Fruit fly (Drosophila melanogaster): ENCODE measurements around the gene IP3K2.

IP3K2 gene

DNA sequence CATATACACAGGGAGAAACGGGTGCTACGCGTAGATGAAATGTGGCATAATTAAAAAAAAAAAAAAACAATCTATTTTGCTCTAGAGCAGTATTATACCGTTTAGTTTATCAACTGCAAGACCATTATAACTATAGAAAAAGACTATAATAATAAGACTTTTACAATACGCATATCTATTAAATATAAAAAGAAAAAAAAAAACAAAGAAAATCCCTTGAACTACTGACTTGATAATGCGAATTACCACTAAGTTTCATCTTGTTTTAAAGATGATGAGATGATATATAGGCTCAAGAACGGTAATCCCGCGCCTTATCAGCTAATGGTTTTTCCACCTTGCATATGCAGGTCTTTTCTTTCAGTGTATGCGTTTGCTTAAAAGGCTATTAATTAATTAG lies 3.8 kb downstream of the IP3K2 start (continued):
- TF ChIP-seq CG13775 (GFP tag; optimal IDR thresholded peaks at IDR 0.05) (peak; percentile 42), CG18599 (GFP tag; optimal IDR thresholded peaks at IDR 0.05) (peak; percentile 27), Trl (optimal IDR thresholded peaks at IDR 0.05) (no peak), Trl (GFP tag; optimal IDR thresholded peaks at IDR 0.05) (no peak), az2 (GFP tag; optimal IDR thresholded peaks at IDR 0.05) (peak; percentile 17), Oli (tag; optimal IDR thresholded peaks at IDR 0.05) (peak; percentile 22), maf-S (GFP tag; optimal IDR thresholded peaks at IDR 0.05) (no peak), Hmr (GFP tag; optimal IDR thresholded peaks at IDR 0.05) (peak; percentile 39), dpn (GFP tag; optimal IDR thresholded peaks at IDR 0.05) (peak in 1 of 2 experiments; percentile 4), CG17359 (tag; optimal IDR thresholded peaks at IDR 0.05) (peak; percentile 2), CG3995 (GFP tag; optimal IDR thresholded peaks at IDR 0.05) (no peak), CG30403 (GFP tag; optimal IDR thresholded peaks at IDR 0.05) (peak; percentile 43), grau (tag; optimal IDR thresholded peaks at IDR 0.05) (peak; percentile 38), slbo (GFP tag; IDR thresholded peaks at IDR 0.05) (peak; percentile 24; the same call in 1 of the 2 replicates), row (GFP tag; IDR thresholded peaks at IDR 0.05) (peak; percentile 61), dmrt11E (tag; optimal IDR thresholded peaks at IDR 0.05) (peak; percentile 16), CG7556 (GFP tag; optimal IDR thresholded peaks at IDR 0.05) (peak; percentile 44), Six4 (GFP tag; optimal IDR thresholded peaks at IDR 0.05) (no peak), CG12659 (GFP tag; optimal IDR thresholded peaks at IDR 0.05) (peak; percentile 13), Xrp1 (GFP tag; IDR thresholded peaks at IDR 0.05) (peak; percentile 29; the same call in 1 of the 2 replicates), sisA (GFP tag; IDR thresholded peaks at IDR 0.05) (0 out of 2 replicates have a peak, but pooled peaks have one; percentile 16), Sox102F (GFP tag; optimal IDR thresholded peaks at IDR 0.05) (peak; percentile 42), CG4424 (GFP tag; optimal IDR thresholded peaks at IDR 0.05) (peak; percentile 22), odd (GFP tag; optimal IDR thresholded peaks at IDR 0.05) (no peak), CG2712 (tag; optimal IDR thresholded peaks at IDR 0.05) (peak; percentile 21), Ssrp (tag; optimal IDR thresholded peaks at IDR 0.05) (peak; percentile 55), seq (GFP tag; IDR thresholded peaks at IDR 0.05) (no peak), lilli (GFP tag; optimal IDR thresholded peaks at IDR 0.05) (peak; percentile 29), vvl (GFP tag; IDR thresholded peaks at IDR 0.05) (peak; percentile 32; the same call in 1 of the 2 replicates), CG1602 (GFP tag; optimal IDR thresholded peaks at IDR 0.05) (peak; percentile 10), pros (GFP tag; optimal IDR thresholded peaks at IDR 0.05) (no peak), CG3281 (GFP tag; optimal IDR thresholded peaks at IDR 0.05) (peak; percentile 13), CG14667 (GFP tag; IDR thresholded peaks at IDR 0.05) (no peak), CG1024 (GFP tag; IDR thresholded peaks at IDR 0.05) (0 out of 2 replicates have a peak, but pooled peaks have one; percentile 5), unpg (GFP tag; optimal IDR thresholded peaks at IDR 0.05) (peak; percentile 12), MESR4 (GFP tag; optimal IDR thresholded peaks at IDR 0.05) (no peak), Blimp-1 (GFP tag; optimal IDR thresholded peaks at IDR 0.05) (peak; percentile 21), CG13424 (tag; optimal IDR thresholded peaks at IDR 0.05) (peak; percentile 51), tio (GFP tag; optimal IDR thresholded peaks at IDR 0.05) (peak; percentile 25), Pdp1 (GFP tag; optimal IDR thresholded peaks at IDR 0.05) (peak; percentile 1 to 8), vfl (GFP tag; optimal IDR thresholded peaks at IDR 0.05) (no peak), inv (GFP tag; IDR thresholded peaks at IDR 0.05; ENCODE audit: partially characterized antibody) (no peak), Sox100B (GFP tag; optimal IDR thresholded peaks at IDR 0.05) (peak; percentile 31), CG15269 (tag; optimal IDR thresholded peaks at IDR 0.05) (peak; percentile 44), CG2678 (tag; optimal IDR thresholded peaks at IDR 0.05) (peak; percentile 66), da (GFP tag; optimal IDR thresholded peaks at IDR 0.05) (no peak), insv (GFP tag; optimal IDR thresholded peaks at IDR 0.05) (no peak), CG7839 (tag; optimal IDR thresholded peaks at IDR 0.05) (peak; percentile 58), Asciz (GFP tag; optimal IDR thresholded peaks at IDR 0.05) (no peak), CG8388 (GFP tag; optimal IDR thresholded peaks at IDR 0.05) (no peak)

Measured in whole organism, embryonic.